Worm (Caenorhabditis elegans) whole organism, late embryonic: ENCODE data around the gene F54D8.10.
"Not testable (repeated sequence)": the region's sequence is repeated elsewhere in the genome, so short reads cannot be mapped to it uniquely, and the experiment has no call there.

Experiments
- C08G9.2 ChIP-seq: sonication (generic microtip); optimal IDR thresholded peaks from 2 replicates; lab custom pipeline; 2016; ENCODE audit warnings: mild to moderate bottlenecking, missing genetic modification characterization, moderate library complexity, missing compliant biosample characterization
- F13H6.1 ChIP-seq: sonication (generic microtip); optimal IDR thresholded peaks from 2 replicates; lab custom pipeline; 2016; ENCODE audit warnings: missing genetic modification characterization, missing compliant biosample characterization
- K09A11.1 ChIP-seq: sonication (generic microtip); optimal IDR thresholded peaks from 2 replicates; lab custom pipeline; 2017; ENCODE audit warnings: antibody characterized with exemption, mild to moderate bottlenecking, missing genetic modification characterization, missing compliant biosample characterization; ENCODE audit not compliant: insufficient read depth
- Y22D7AL.16 ChIP-seq: sonication (generic microtip); optimal IDR thresholded peaks from 2 replicates; lab custom pipeline; 2016; ENCODE audit warnings: missing genetic modification characterization, missing compliant biosample characterization
- ahr-1 ChIP-seq: sonication (generic microtip); optimal IDR thresholded peaks from 2 replicates; lab custom pipeline; 2016; ENCODE audit warnings: missing genetic modification characterization, missing compliant biosample characterization
- ceh-2 ChIP-seq: sonication (generic microtip); optimal IDR thresholded peaks from 2 replicates; lab custom pipeline; 2016; ENCODE audit warnings: missing genotype, missing genetic modification characterization, missing compliant biosample characterization
- ceh-22 ChIP-seq: sonication (generic microtip); optimal IDR thresholded peaks from 2 replicates; lab custom pipeline; 2017; ENCODE audit warnings: missing biosample characterization, missing genetic modification characterization
- ceh-24 ChIP-seq: sonication (generic microtip); optimal IDR thresholded peaks from 2 replicates; lab custom pipeline; 2016; ENCODE audit warnings: mild to moderate bottlenecking, missing genetic modification characterization, missing compliant biosample characterization
- ceh-30 ChIP-seq: fragments of 150-350 bp; optimal IDR thresholded peaks from 2 replicates; lab custom pipeline; 2014; ENCODE audit warnings: missing biosample characterization, missing genetic modification characterization
- ceh-34 ChIP-seq: sonication (generic microtip); optimal IDR thresholded peaks from 2 replicates; lab custom pipeline; 2016; ENCODE audit warnings: mild to moderate bottlenecking, missing genetic modification characterization, missing compliant biosample characterization
- ceh-6 ChIP-seq: fragments of 200-800 bp; sonication (Bioruptor generic); optimal IDR thresholded peaks from 2 replicates; lab custom pipeline; 2018; ENCODE audit warnings: mild to moderate bottlenecking, missing genetic modification characterization, missing compliant biosample characterization
- ceh-9 ChIP-seq: sonication (generic microtip); optimal IDR thresholded peaks from 2 replicates; lab custom pipeline; 2016; ENCODE audit warnings: mild to moderate bottlenecking, missing genetic modification characterization, inconsistent platforms, missing compliant biosample characterization
- che-1 ChIP-seq: sonication (generic microtip); optimal IDR thresholded peaks from 2 replicates; lab custom pipeline; 2016; ENCODE audit warnings: mild to moderate bottlenecking, missing genetic modification characterization, missing compliant biosample characterization
- dmd-4 ChIP-seq: sonication (generic microtip); optimal IDR thresholded peaks from 2 replicates; lab custom pipeline; 2016; ENCODE audit warnings: borderline replicate concordance, missing genetic modification characterization, missing compliant biosample characterization
- dve-1 ChIP-seq: sonication (generic microtip); optimal IDR thresholded peaks from 2 replicates; lab custom pipeline; 2017; ENCODE audit warnings: antibody characterized with exemption, mild to moderate bottlenecking, missing genetic modification characterization, missing compliant biosample characterization
- elt-2 ChIP-seq: sonication (generic microtip); optimal IDR thresholded peaks from 2 replicates; lab custom pipeline; 2016; ENCODE audit warnings: missing genetic modification reagents, missing genetic modification characterization, missing compliant biosample characterization
- elt-4 ChIP-seq: sonication (generic microtip); optimal IDR thresholded peaks from 2 replicates; lab custom pipeline; 2016; ENCODE audit warnings: missing genetic modification characterization, missing compliant biosample characterization
- eyg-1 ChIP-seq: sonication (generic microtip); optimal IDR thresholded peaks from 2 replicates; lab custom pipeline; 2016; ENCODE audit warnings: missing genotype, missing genetic modification characterization, missing compliant biosample characterization
- fkh-6 ChIP-seq: sonication (generic microtip); optimal IDR thresholded peaks from 2 replicates; lab custom pipeline; 2016; ENCODE audit warnings: missing genetic modification characterization, missing compliant biosample characterization
- gmeb-2 ChIP-seq: sonication (generic microtip); optimal IDR thresholded peaks from 2 replicates; lab custom pipeline; 2016; ENCODE audit warnings: missing genetic modification characterization, inconsistent platforms, missing compliant biosample characterization
- hlh-13 ChIP-seq: fragments of 200-800 bp; sonication (Bioruptor generic); optimal IDR thresholded peaks from 2 replicates; lab custom pipeline; 2018; ENCODE audit warnings: mild to moderate bottlenecking, missing genetic modification characterization, missing compliant biosample characterization
- hlh-15 ChIP-seq: sonication (generic microtip); optimal IDR thresholded peaks from 2 replicates; lab custom pipeline; 2016; ENCODE audit warnings: missing genetic modification characterization, missing compliant biosample characterization
- hlh-6 ChIP-seq: sonication (generic microtip); optimal IDR thresholded peaks from 2 replicates; lab custom pipeline; 2016; ENCODE audit warnings: missing genotype, missing genetic modification characterization, missing compliant biosample characterization
- lin-11 ChIP-seq: fragments of 200-800 bp; sonication (Bioruptor generic); optimal IDR thresholded peaks from 2 replicates; lab custom pipeline; 2018; ENCODE audit warnings: mild to moderate bottlenecking, missing genetic modification characterization, missing compliant biosample characterization
- madf-2 ChIP-seq: sonication (generic microtip); optimal IDR thresholded peaks from 2 replicates; lab custom pipeline; 2017; ENCODE audit warnings: missing genetic modification characterization, missing compliant biosample characterization
- mec-3 ChIP-seq: sonication (generic microtip); optimal IDR thresholded peaks from 2 replicates; lab custom pipeline; 2016; ENCODE audit warnings: borderline replicate concordance, missing genetic modification characterization, missing compliant biosample characterization
- nfya-1 ChIP-seq: sonication (generic microtip); optimal IDR thresholded peaks from 2 replicates; lab custom pipeline; 2017; ENCODE audit warnings: missing genetic modification characterization, mild to moderate bottlenecking, missing compliant biosample characterization, antibody characterized with exemption, moderate library complexity
- npax-4 ChIP-seq: sonication (generic microtip); optimal IDR thresholded peaks from 2 replicates; lab custom pipeline; 2016; ENCODE audit warnings: missing genetic modification characterization, missing compliant biosample characterization
- pag-3 ChIP-seq: sonication (generic microtip); optimal IDR thresholded peaks from 2 replicates; lab custom pipeline; 2016; ENCODE audit warnings: missing compliant biosample characterization, missing genetic modification characterization, borderline replicate concordance
- pha-4 ChIP-seq: fragments of 150-350 bp; optimal IDR thresholded peaks from 2 replicates; lab custom pipeline; 2018; ENCODE audit warnings: missing biosample characterization, missing genetic modification reagents, missing genetic modification characterization
- pqm-1 ChIP-seq: sonication (generic microtip); optimal IDR thresholded peaks from 2 replicates; lab custom pipeline; 2016; ENCODE audit warnings: missing genetic modification characterization, missing compliant biosample characterization
- sdc-2 ChIP-seq: sonication (generic microtip); optimal IDR thresholded peaks from 2 replicates; lab custom pipeline; 2016; ENCODE audit warnings: missing genotype, missing genetic modification characterization, missing compliant biosample characterization
- sox-2 ChIP-seq: fragments of 200-800 bp; sonication (Bioruptor generic); IDR thresholded peaks from 2 replicates; pipeline ENCODE4 v1.3.6; 2022; ENCODE audit warnings: missing genetic modification reagents, missing genetic modification characterization, missing compliant biosample characterization
- syd-9 ChIP-seq: sonication (generic microtip); optimal IDR thresholded peaks from 2 replicates; lab custom pipeline; 2016; ENCODE audit warnings: mild to moderate bottlenecking, missing genetic modification characterization, moderate library complexity, missing compliant biosample characterization
- tbx-2 ChIP-seq: sonication (generic microtip); optimal IDR thresholded peaks from 2 replicates; lab custom pipeline; 2016; ENCODE audit warnings: missing genetic modification characterization, missing compliant biosample characterization
- tbx-7 ChIP-seq: sonication (generic microtip); optimal IDR thresholded peaks from 2 replicates; lab custom pipeline; 2016; ENCODE audit warnings: missing genotype, missing genetic modification characterization, missing compliant biosample characterization
- ttx-3 ChIP-seq: sonication (generic microtip); optimal IDR thresholded peaks from 2 replicates; lab custom pipeline; 2016; ENCODE audit warnings: missing genetic modification reagents, missing genetic modification characterization, missing compliant biosample characterization
- unc-3 ChIP-seq, 2 experiments: fragments of 200-800 bp in 1 of 2; sonication (Bioruptor generic) in 1 of 2; sonication (generic microtip) in 1 of 2; conservative IDR thresholded peaks in 1 of 2; optimal IDR thresholded peaks in 1 of 2; 2 replicates each; pipeline versions ENCODE4 v1.3.6 to Lab custom; 2016 to 2022; ENCODE audit warnings: missing compliant biosample characterization in 2 of 2, missing genetic modification characterization in 2 of 2, missing genetic modification reagents in 1 of 2
- unc-55 ChIP-seq: sonication (generic microtip); optimal IDR thresholded peaks from 2 replicates; lab custom pipeline; 2017; ENCODE audit warnings: missing biosample characterization, missing genetic modification reagents, missing genetic modification characterization

F54D8.10 gene

ce11 chrIII:5051949-5052348 is 42.7 kb upstream of the F54D8.10 start, which contains the start of gene C45G9.15:
C45G9.15 (minus strand) TSS chrIII:5052049.
- TF ChIP-seq ceh-24 (tag; lab: Kevin White, UChicago) (no peak), sox-2 (no peak), ceh-6 (GFP tag; lab: Kevin White, UChicago) (no peak), ceh-9 (tag; lab: Kevin White, UChicago) (no peak), syd-9 (tag; lab: Kevin White, UChicago) (no peak), npax-4 (tag; lab: Kevin White, UChicago) (no peak), che-1 (tag; lab: Kevin White, UChicago) (no peak)

ce11 chrIII:5053541-5053940 is 41.1 kb upstream of the F54D8.10 start, which contains the start of gene C45G9.8:
C45G9.8 (minus strand) TSS chrIII:5053641.
- TF ChIP-seq ceh-34 (no peak), pag-3 (tag; lab: Kevin White, UChicago) (no peak), ttx-3 (tag; lab: Kevin White, UChicago) (no peak), eyg-1 (tag; lab: Kevin White, UChicago) (no peak), dmd-4 (tag; lab: Kevin White, UChicago) (no peak), madf-2 (no peak), ceh-24 (tag; lab: Kevin White, UChicago) (no peak), F13H6.1 (tag; lab: Kevin White, UChicago) (no peak), gmeb-2 (tag; lab: Kevin White, UChicago) (no peak), che-1 (tag; lab: Kevin White, UChicago) (no peak), hlh-6 (no peak), elt-2 (tag; lab: Kevin White, UChicago) (no peak), ceh-2 (tag; lab: Kevin White, UChicago) (no peak), C08G9.2 (no peak), K09A11.1 (tag; lab: Kevin White, UChicago) (no peak), Y22D7AL.16 (tag; lab: Kevin White, UChicago) (no peak)

ce11 chrIII:5055709-5056108 is 38.9 kb upstream of the F54D8.10 start, which contains the start of gene C45G9.9:
C45G9.9 (minus strand) TSS chrIII:5055809.
- TF ChIP-seq ceh-30 (tag; lab: Kevin White, UChicago); pha-4; tbx-7 (tag; lab: Kevin White, UChicago): not testable (repeated sequence)

- no peak for TF ChIP-seq ceh-22 (tag; lab: Kevin White, UChicago)
- TF ChIP-seq F13H6.1 (tag; lab: Kevin White, UChicago) = no peak
These were observed 32.8 kb upstream of the F54D8.10 start, which contains the start of gene C45G9.10 for ce11 chrIII:5061798-5062197. C45G9.10 (minus strand) TSS chrIII:5061898.

ce11 chrIII:5062406-5062805 is 32.2 kb upstream of the F54D8.10 start, which contains the start of gene C45G9.4:
C45G9.4 (plus strand) TSS chrIII:5062706.
- TF ChIP-seq gmeb-2, nfya-1, elt-4 (tag; lab: Kevin White, UChicago): not testable (repeated sequence)

- TF ChIP-seq che-1 (tag; lab: Kevin White, UChicago) = no peak
- TF ChIP-seq pqm-1 (tag; lab: Kevin White, UChicago) = peak; percentile 57
- TF ChIP-seq dve-1 (tag; lab: Kevin White, UChicago) = no peak
- no peak for TF ChIP-seq dmd-4 (tag; lab: Kevin White, UChicago)
- TF ChIP-seq hlh-13 (GFP tag; lab: Kevin White, UChicago) = no peak
- TF ChIP-seq sdc-2 (tag; lab: Kevin White, UChicago) = peak; percentile 28
- peak; percentile 93 for TF ChIP-seq tbx-7 (tag; lab: Kevin White, UChicago)
- TF ChIP-seq mec-3 = peak; percentile 68
- no peak for TF ChIP-seq ceh-22 (tag; lab: Kevin White, UChicago)
- no peak for TF ChIP-seq hlh-15 (tag; lab: Kevin White, UChicago)
- TF ChIP-seq pha-4 = no peak
- no peak for TF ChIP-seq elt-4 (tag; lab: Kevin White, UChicago)
- no peak for TF ChIP-seq unc-3 (GFP tag; conservative IDR thresholded peaks at IDR 0.05; lab: Robert Waterston, UW)
- no peak for TF ChIP-seq unc-3 (tag; optimal IDR thresholded peaks at IDR 0.05; lab: Kevin White, UChicago)
- TF ChIP-seq fkh-6 (tag; lab: Kevin White, UChicago) = no peak
- TF ChIP-seq ceh-30 (tag; lab: Kevin White, UChicago) = no peak
- peak; percentile 60 for TF ChIP-seq ahr-1 (tag; lab: Kevin White, UChicago)
- no peak for TF ChIP-seq pag-3 (tag; lab: Kevin White, UChicago)
- TF ChIP-seq unc-55 (GFP tag; lab: Kevin White, UChicago) = no peak
- peak; percentile 41 for TF ChIP-seq elt-2 (tag; lab: Kevin White, UChicago)
- TF ChIP-seq lin-11 = no peak
- TF ChIP-seq tbx-2 (tag; lab: Kevin White, UChicago) = peak; percentile 85
These were observed 25.9 kb upstream of the F54D8.10 start, which contains the start of the genes C45G9.11 and C45G9.2 for ce11 chrIII:5068675-5069233. C45G9.11 (minus strand) TSS chrIII:5068725. C45G9.2 (plus strand) TSS chrIII:5069066.
